Fruit fly (Drosophila melanogaster) S2 (cell line): ENCODE results near the gene CG5921.

Experiments
- CG8478 ChIP-seq: fragments of >200 bp; optimal IDR thresholded peaks from 2 replicates; lab custom pipeline; 2018
- CTCF ChIP-seq, 2 experiments: fragments of >200 bp; optimal IDR thresholded peaks; 2 replicates each; lab custom pipeline; 2018

DNA sequence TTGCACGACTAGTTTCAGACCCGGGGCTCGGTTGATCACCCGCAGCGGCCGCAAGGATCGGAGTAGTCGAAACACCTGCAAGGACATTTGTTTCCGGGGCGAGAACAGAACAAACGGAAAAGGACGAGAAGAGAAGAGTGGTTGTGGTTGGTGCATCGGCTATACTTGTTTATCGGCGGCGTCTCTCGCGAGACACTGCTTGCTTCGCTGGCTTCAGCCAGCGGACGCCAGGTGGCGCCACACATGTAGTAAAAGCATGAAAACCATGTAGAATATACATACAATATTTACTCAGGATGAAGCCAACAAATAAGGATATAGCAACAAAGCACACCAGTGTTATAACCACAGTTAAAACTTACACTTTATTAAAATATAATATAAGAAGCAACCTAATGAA lies 59.2 kb downstream of the CG5921 start:
- TF ChIP-seq CG8478 (no peak), CTCF (optimal IDR thresholded peaks at IDR 0.05; lab: Kevin White, UChicago) (peak; percentile 94 to 96)
